Worm (Caenorhabditis elegans) whole organism, L4 larva: ENCODE data around the gene lin-29.

Source experiments
- D1046.2 ChIP-seq: fragments of 200-800 bp; sonication (Bioruptor generic); IDR thresholded peaks from 2 replicates; pipeline ENCODE4 v1.3.6; 2022; ENCODE audit warnings: missing genetic modification characterization, missing compliant biosample characterization
- F44E2.7 ChIP-seq: fragments of 200-800 bp; sonication (Bioruptor generic); IDR thresholded peaks from 2 replicates; pipeline ENCODE4 v2.1.2; 2022; ENCODE audit warnings: missing genetic modification characterization, missing compliant biosample characterization
- aha-1 ChIP-seq: fragments of 150-350 bp; peaks from one replicate; lab custom pipeline; 2014; ENCODE audit warnings: missing biosample characterization, missing genetic modification characterization
- arid-1 ChIP-seq: fragments of 200-800 bp; sonication (Bioruptor generic); conservative IDR thresholded peaks from 2 replicates; pipeline ENCODE4 v1.3.6; 2022; ENCODE audit warnings: missing genetic modification reagents, missing genetic modification characterization, missing compliant biosample characterization
- ceh-28 ChIP-seq: fragments of 150-350 bp; optimal IDR thresholded peaks from 2 replicates; lab custom pipeline; 2014; ENCODE audit warnings: missing biosample characterization, missing genetic modification reagents, missing genetic modification characterization
- daf-8 ChIP-seq: fragments of 200-800 bp; sonication (Bioruptor generic); IDR thresholded peaks from 2 replicates; pipeline ENCODE4 v1.3.6; 2022; ENCODE audit warnings: missing genetic modification characterization, missing compliant biosample characterization
- dmd-6 ChIP-seq: fragments of 200-800 bp; sonication (Bioruptor generic); IDR thresholded peaks from 2 replicates; pipeline ENCODE4 v1.3.6; 2022; ENCODE audit warnings: missing genetic modification reagents, missing genetic modification characterization, missing compliant biosample characterization
- dmd-8 ChIP-seq: fragments of 200-800 bp; sonication (Bioruptor generic); IDR thresholded peaks from 2 replicates; pipeline ENCODE4 v1.3.6; 2022; ENCODE audit warnings: missing genetic modification characterization, missing compliant biosample characterization
- duxl-1 ChIP-seq: sonication (generic microtip); optimal IDR thresholded peaks from 2 replicates; lab custom pipeline; 2016; ENCODE audit warnings: mild to moderate bottlenecking, missing genetic modification characterization, moderate library complexity, missing compliant biosample characterization; ENCODE audit not compliant: poor library complexity
- dve-1 ChIP-seq: sonication (generic microtip); optimal IDR thresholded peaks from 2 replicates; lab custom pipeline; 2017; ENCODE audit warnings: antibody characterized with exemption, mild to moderate bottlenecking, missing genetic modification characterization, missing compliant biosample characterization; ENCODE audit not compliant: insufficient read depth
- egl-27 ChIP-seq: sonication (generic microtip); optimal IDR thresholded peaks from 3 replicates; lab custom pipeline; 2017; ENCODE audit warnings: missing biosample characterization, missing genetic modification reagents, missing genetic modification characterization
- fos-1 ChIP-seq: fragments of 150-350 bp; optimal IDR thresholded peaks from 2 replicates; lab custom pipeline; 2014; ENCODE audit warnings: missing biosample characterization, missing genetic modification characterization
- hlh-11 ChIP-seq: fragments of 200-800 bp; sonication (Bioruptor generic); optimal IDR thresholded peaks from 2 replicates; lab custom pipeline; 2018; ENCODE audit warnings: mild to moderate bottlenecking, missing genetic modification characterization, missing compliant biosample characterization
- hlh-30 ChIP-seq: sonication (generic microtip); optimal IDR thresholded peaks from 2 replicates; lab custom pipeline; 2017; ENCODE audit warnings: antibody characterized with exemption, mild to moderate bottlenecking, missing genetic modification characterization, missing compliant biosample characterization; ENCODE audit not compliant: insufficient read depth
- lim-7 ChIP-seq: fragments of 200-800 bp; sonication (Bioruptor generic); IDR thresholded peaks from 2 replicates; pipeline ENCODE4 v1.3.6; 2022; ENCODE audit warnings: missing genetic modification characterization, missing compliant biosample characterization
- lsy-2 ChIP-seq, 2 experiments: fragments of 150-350 bp in 1 of 2; sonication (generic microtip) in 1 of 2; optimal IDR thresholded peaks; 2 replicates each; lab custom pipeline; 2014 to 2017; ENCODE audit warnings: missing biosample characterization in 2 of 2, missing genetic modification characterization in 2 of 2
- madf-9 ChIP-seq: fragments of 200-800 bp; sonication (Bioruptor generic); conservative IDR thresholded peaks from 2 replicates; pipeline ENCODE4 v1.3.6; 2022; ENCODE audit warnings: missing genetic modification reagents, missing genetic modification characterization, missing compliant biosample characterization
- mdl-1 ChIP-seq, 2 experiments: fragments of 150-350 bp in 1 of 2; sonication (generic microtip) in 1 of 2; optimal IDR thresholded peaks; 2 replicates each; lab custom pipeline; 2014 to 2017; ENCODE audit warnings: missing biosample characterization in 2 of 2, missing genetic modification characterization in 2 of 2
- mep-1 ChIP-seq: fragments of 150-350 bp; sonication (generic microtip); optimal IDR thresholded peaks from 3 replicates; lab custom pipeline; 2014; ENCODE audit warnings: missing biosample characterization, missing genetic modification characterization
- mxl-3 ChIP-seq: fragments of 200-800 bp; sonication (Bioruptor generic); optimal IDR thresholded peaks from 2 replicates; lab custom pipeline; 2018; ENCODE audit warnings: mild to moderate bottlenecking, missing genetic modification characterization, missing compliant biosample characterization
- nhr-237 ChIP-seq: sonication (generic microtip); optimal IDR thresholded peaks from 2 replicates; lab custom pipeline; 2017; ENCODE audit warnings: missing biosample characterization, missing genetic modification characterization
- nhr-25 ChIP-seq: sonication (generic microtip); optimal IDR thresholded peaks from 2 replicates; lab custom pipeline; 2017; ENCODE audit warnings: missing genetic modification characterization, mild to moderate bottlenecking, missing compliant biosample characterization, antibody characterized with exemption, moderate library complexity, borderline replicate concordance; ENCODE audit not compliant: insufficient read depth
- nhr-28 ChIP-seq: fragments of 150-350 bp; optimal IDR thresholded peaks from 2 replicates; lab custom pipeline; 2014; ENCODE audit warnings: missing biosample characterization, missing genetic modification characterization
- nhr-41 ChIP-seq: fragments of 200-800 bp; sonication (Bioruptor generic); IDR thresholded peaks from 2 replicates; pipeline ENCODE4 v1.3.6; 2022; ENCODE audit warnings: missing genetic modification reagents, missing genetic modification characterization, missing compliant biosample characterization
- nhr-48 ChIP-seq: sonication (generic microtip); optimal IDR thresholded peaks from 2 replicates; lab custom pipeline; 2016; ENCODE audit warnings: mild to moderate bottlenecking, missing genetic modification characterization, missing compliant biosample characterization
- nhr-6 ChIP-seq: fragments of 150-350 bp; optimal IDR thresholded peaks from 2 replicates; lab custom pipeline; 2014; ENCODE audit warnings: missing biosample characterization, missing genetic modification characterization
- pqm-1 ChIP-seq: sonication (generic microtip); optimal IDR thresholded peaks from 2 replicates; lab custom pipeline; 2017; ENCODE audit warnings: missing biosample characterization, missing genetic modification characterization
- rbr-2 ChIP-seq: sonication (generic microtip); optimal IDR thresholded peaks from 2 replicates; lab custom pipeline; 2016; ENCODE audit warnings: missing genotype, missing genetic modification characterization, missing compliant biosample characterization
- sdz-12 ChIP-seq: fragments of 200-800 bp; sonication (Bioruptor generic); optimal IDR thresholded peaks from 2 replicates; lab custom pipeline; 2018; ENCODE audit warnings: mild to moderate bottlenecking, missing genetic modification characterization, missing compliant biosample characterization
- set-16 ChIP-seq: fragments of 200-800 bp; sonication (Bioruptor generic); IDR thresholded peaks from 2 replicates; pipeline ENCODE4 v1.3.6; 2022; ENCODE audit warnings: missing genetic modification reagents, missing genetic modification characterization, missing compliant biosample characterization
- skn-1 ChIP-seq: fragments of 150-350 bp; optimal IDR thresholded peaks from 2 replicates; lab custom pipeline; 2014; ENCODE audit warnings: missing biosample characterization, missing genetic modification characterization
- spr-1 ChIP-seq: sonication (generic microtip); optimal IDR thresholded peaks from 2 replicates; lab custom pipeline; 2016; ENCODE audit warnings: mild to moderate bottlenecking, missing genetic modification characterization, missing compliant biosample characterization
- spr-3 ChIP-seq: fragments of 200-800 bp; sonication (Bioruptor generic); optimal IDR thresholded peaks from 2 replicates; lab custom pipeline; 2018; ENCODE audit warnings: mild to moderate bottlenecking, missing genetic modification characterization, missing compliant biosample characterization
- tra-1 ChIP-seq: fragments of 200-800 bp; sonication (Bioruptor generic); IDR thresholded peaks from 2 replicates; pipeline ENCODE4 v1.3.6; 2022; ENCODE audit warnings: missing genetic modification reagents, missing genetic modification characterization, missing compliant biosample characterization
- unc-62 ChIP-seq, 3 experiments: fragments of 150-350 bp in 1 of 3; sonication (generic microtip); optimal IDR thresholded peaks in 2 of 3; peaks in 1 of 3; 1 replicate in 1 of 3; 2 replicates in 2 of 3; lab custom pipeline; 2014 to 2017; ENCODE audit warnings: missing biosample characterization in 3 of 3, missing genetic modification characterization in 3 of 3, missing genetic modification reagents in 3 of 3, missing genotype in 1 of 3
- zag-1 ChIP-seq: fragments of 150-350 bp; optimal IDR thresholded peaks from 2 replicates; lab custom pipeline; 2014; ENCODE audit warnings: missing biosample characterization, missing genetic modification characterization
- zfp-2 ChIP-seq: sonication (generic microtip); optimal IDR thresholded peaks from 2 replicates; lab custom pipeline; 2016; ENCODE audit warnings: mild to moderate bottlenecking, missing genetic modification characterization, missing compliant biosample characterization
- zip-11 ChIP-seq: fragments of 200-800 bp; sonication (Bioruptor generic); IDR thresholded peaks from 2 replicates; pipeline ENCODE4 v1.3.6; 2022; ENCODE audit warnings: missing genetic modification characterization, missing compliant biosample characterization
- ztf-11 ChIP-seq: fragments of 150-350 bp; optimal IDR thresholded peaks from 2 replicates; lab custom pipeline; 2014; ENCODE audit warnings: missing biosample characterization, missing genetic modification characterization

Gene lin-29

DNA sequence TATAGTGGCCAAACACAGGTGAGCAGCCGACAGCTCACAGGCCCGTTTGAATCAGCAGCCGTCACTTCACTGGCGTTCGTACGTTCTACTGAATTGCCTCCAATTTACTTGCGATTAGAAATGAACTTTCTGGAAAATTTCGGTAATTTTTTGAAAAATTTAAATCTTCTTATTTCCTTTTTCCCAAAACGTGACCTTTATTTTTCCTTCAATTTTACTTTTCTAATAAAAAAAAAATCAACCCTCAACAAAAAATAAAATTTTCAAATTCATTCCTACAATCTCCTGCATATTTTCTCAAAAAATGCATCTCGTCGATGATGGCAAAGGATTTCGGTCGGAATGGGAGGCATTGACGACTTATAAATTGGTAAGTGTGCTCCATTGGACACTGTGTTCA, 13.3 kb upstream of the lin-29 start, which contains the start of gene W03C9.8:
TSS of gene W03C9.8 (plus strand) at position 301 of the 400 bp plus-strand sequence.
- TF ChIP-seq ztf-11 (tag; lab: Kevin White, UChicago): no peak
- TF ChIP-seq F44E2.7: no peak
- no peak for TF ChIP-seq nhr-41
- no peak for TF ChIP-seq spr-3 (GFP tag; lab: Kevin White, UChicago)
- no peak for TF ChIP-seq nhr-6
- TF ChIP-seq D1046.2 (GFP tag; lab: Robert Waterston, UW): no peak
- no peak for TF ChIP-seq zag-1 (tag; lab: Kevin White, UChicago)
- TF ChIP-seq lim-7 (GFP tag; lab: Robert Waterston, UW): no peak
- TF ChIP-seq nhr-237 (tag; lab: Kevin White, UChicago): no peak
- TF ChIP-seq aha-1 (tag; lab: Kevin White, UChicago): no peak
- TF ChIP-seq dmd-6 (GFP tag; lab: Robert Waterston, UW): no peak
- no peak for TF ChIP-seq madf-9 (GFP tag; lab: Robert Waterston, UW)
- no peak for TF ChIP-seq fos-1
- no peak for TF ChIP-seq daf-8 (GFP tag; lab: Robert Waterston, UW)
- no peak for TF ChIP-seq duxl-1 (tag; lab: Kevin White, UChicago)
- no peak for TF ChIP-seq ceh-28

DNA sequence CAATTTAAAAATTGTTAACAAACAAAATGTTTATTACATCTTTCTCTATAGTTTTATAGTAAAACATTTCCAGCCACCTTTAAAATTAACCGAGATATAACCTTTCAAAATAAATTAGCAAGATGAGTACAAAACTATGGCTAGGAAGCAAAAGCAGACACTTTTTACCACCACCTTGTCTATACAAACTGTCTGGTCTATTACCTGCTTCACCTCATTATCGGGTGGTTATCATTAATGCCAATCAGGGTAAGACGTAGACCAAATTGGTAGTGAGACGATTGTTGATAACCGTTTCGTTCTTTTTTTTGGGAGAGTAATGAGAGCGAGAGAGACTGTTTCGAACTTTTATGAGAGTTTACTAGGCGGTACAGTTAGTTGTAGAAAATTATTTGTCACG, 1.2 kb upstream of the lin-29 start:
- TF ChIP-seq skn-1 (tag; lab: Kevin White, UChicago) (no peak), egl-27 (tag; lab: Kevin White, UChicago) (no peak), dmd-6 (GFP tag; lab: Robert Waterston, UW) (peak; percentile 18; the same call in 1 of the 2 replicates), tra-1 (GFP tag; lab: Robert Waterston, UW) (0 out of 2 replicates have a peak, but pooled peaks have one; percentile 39), zfp-2 (tag; lab: Kevin White, UChicago) (no peak), hlh-11 (tag; lab: Kevin White, UChicago) (peak; percentile 20), nhr-28 (peak; percentile 6), pqm-1 (tag; lab: Kevin White, UChicago) (peak; percentile 71)

DNA sequence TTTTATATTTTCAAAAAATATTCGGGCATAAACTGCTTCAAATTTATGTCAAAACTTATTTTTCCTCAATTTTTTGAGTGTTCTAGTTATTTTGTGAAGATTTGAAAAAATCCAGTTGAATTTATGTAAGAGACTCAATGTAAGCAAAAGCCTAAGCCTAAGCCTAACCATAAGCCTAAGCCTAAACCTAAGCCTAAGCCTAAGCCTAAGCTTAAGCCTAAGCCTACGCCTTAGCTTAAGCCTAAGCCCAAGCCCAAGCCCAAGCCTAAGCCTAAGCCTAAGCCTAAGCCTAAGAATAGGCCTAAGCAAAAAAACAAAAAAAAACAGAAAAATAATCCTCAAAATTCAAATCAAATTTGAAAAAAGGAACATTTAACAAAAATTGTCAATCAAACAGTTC, 5.0 kb downstream of the lin-29 start:
- no peak for TF ChIP-seq zip-11

DNA sequence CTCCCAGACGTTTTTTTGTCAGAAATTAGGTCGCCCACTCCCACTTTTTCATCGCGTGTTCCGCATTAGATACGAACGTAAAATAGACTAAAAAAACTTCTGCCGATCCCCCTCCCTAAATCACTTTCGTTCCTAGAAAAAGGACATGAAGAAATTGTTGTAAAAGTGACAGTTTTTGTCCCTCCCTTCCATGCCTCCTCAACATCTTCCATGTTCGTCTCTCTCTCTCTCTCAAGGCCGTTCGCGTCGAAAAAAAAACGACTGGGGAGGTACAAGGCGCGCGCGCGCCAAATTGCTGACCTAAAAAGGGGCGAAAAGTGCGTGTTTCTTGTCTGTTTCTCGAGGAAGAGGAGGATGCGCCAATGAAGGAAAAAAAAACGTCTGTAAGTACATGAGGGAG, 6.4 kb downstream of the lin-29 start:
- TF ChIP-seq nhr-25 (tag; lab: Kevin White, UChicago): peak; percentile 93
- TF ChIP-seq rbr-2: no peak
- peak; percentile 13; the same call in 1 of the 2 replicates for TF ChIP-seq set-16 (GFP tag; lab: Robert Waterston, UW)
- peak; percentile 45 for TF ChIP-seq hlh-11 (tag; lab: Kevin White, UChicago)
- no peak for TF ChIP-seq arid-1 (GFP tag; lab: Robert Waterston, UW)
- peak; percentile 59 for TF ChIP-seq nhr-28
- peak; percentile 12 for TF ChIP-seq dve-1 (tag; lab: Kevin White, UChicago)
- peak; percentile 17 for TF ChIP-seq nhr-48 (tag; lab: Kevin White, UChicago)
- TF ChIP-seq sdz-12: no peak
- TF ChIP-seq mdl-1 (tag; optimal IDR thresholded peaks at IDR 0.05; lab: Kevin White, UChicago): peak in 1 of 2 experiments; percentile 41
- no peak for TF ChIP-seq spr-1 (tag; lab: Kevin White, UChicago)
- TF ChIP-seq hlh-30: peak; percentile 42
- peak in 1 of 2 experiments; percentile 85 for TF ChIP-seq unc-62 (GFP tag; optimal IDR thresholded peaks at IDR 0.05 in 1 of 2; lab: Kevin White, UChicago)
- no peak for TF ChIP-seq unc-62 (tag; optimal IDR thresholded peaks at IDR 0.05; lab: Kevin White, UChicago)
- no peak for TF ChIP-seq dmd-8 (GFP tag; lab: Robert Waterston, UW)
- TF ChIP-seq dmd-6 (GFP tag; lab: Robert Waterston, UW): 0 out of 2 replicates have a peak, but pooled peaks have one; percentile 12
- TF ChIP-seq mxl-3: peak; percentile 76
- peak in 1 of 2 experiments; percentile 13 for TF ChIP-seq lsy-2 (tag; optimal IDR thresholded peaks at IDR 0.05; lab: Kevin White, UChicago)
- peak; percentile 43 for TF ChIP-seq mep-1
- TF ChIP-seq, all 104 proteins: peak for 13
